Worm (Caenorhabditis elegans) whole organism, late embryonic: ENCODE measurements around the gene try-11.

ENCODE experiments used
- C08G9.2 ChIP-seq: sonication (generic microtip); optimal IDR thresholded peaks from 2 replicates; lab custom pipeline; 2016; ENCODE audit warnings: mild to moderate bottlenecking, missing genetic modification characterization, moderate library complexity, missing compliant biosample characterization
- C38D4.7 ChIP-seq: fragments of 200-800 bp; sonication (Bioruptor generic); optimal IDR thresholded peaks from 2 replicates; lab custom pipeline; 2018; ENCODE audit warnings: mild to moderate bottlenecking, missing genetic modification characterization, moderate library complexity, missing compliant biosample characterization
- K09A11.1 ChIP-seq: sonication (generic microtip); optimal IDR thresholded peaks from 2 replicates; lab custom pipeline; 2017; ENCODE audit warnings: antibody characterized with exemption, mild to moderate bottlenecking, missing genetic modification characterization, missing compliant biosample characterization; ENCODE audit not compliant: insufficient read depth
- ahr-1 ChIP-seq: sonication (generic microtip); optimal IDR thresholded peaks from 2 replicates; lab custom pipeline; 2016; ENCODE audit warnings: missing genetic modification characterization, missing compliant biosample characterization
- ama-1 ChIP-seq: fragments of 150-350 bp; optimal IDR thresholded peaks from 2 replicates; lab custom pipeline; 2014
- ceh-14 ChIP-seq: sonication (generic microtip); optimal IDR thresholded peaks from 2 replicates; lab custom pipeline; 2016; ENCODE audit warnings: missing genotype, missing genetic modification characterization, missing compliant biosample characterization
- ceh-18 ChIP-seq: sonication (generic microtip); optimal IDR thresholded peaks from 2 replicates; lab custom pipeline; 2016; ENCODE audit warnings: missing genetic modification characterization, missing compliant biosample characterization
- ceh-34 ChIP-seq: sonication (generic microtip); optimal IDR thresholded peaks from 2 replicates; lab custom pipeline; 2016; ENCODE audit warnings: mild to moderate bottlenecking, missing genetic modification characterization, missing compliant biosample characterization
- ceh-45 ChIP-seq: fragments of 200-800 bp; sonication (Bioruptor generic); IDR thresholded peaks from 2 replicates; pipeline ENCODE4 v1.3.6; 2022; ENCODE audit warnings: missing genetic modification reagents, missing genetic modification characterization, missing compliant biosample characterization
- ceh-48 ChIP-seq: sonication (generic microtip); optimal IDR thresholded peaks from 2 replicates; lab custom pipeline; 2016; ENCODE audit warnings: missing genetic modification characterization, inconsistent platforms, missing compliant biosample characterization
- ceh-6 ChIP-seq: fragments of 200-800 bp; sonication (Bioruptor generic); optimal IDR thresholded peaks from 2 replicates; lab custom pipeline; 2018; ENCODE audit warnings: mild to moderate bottlenecking, missing genetic modification characterization, missing compliant biosample characterization
- ets-4 ChIP-seq: sonication (generic microtip); optimal IDR thresholded peaks from 2 replicates; lab custom pipeline; 2016; ENCODE audit warnings: missing genetic modification characterization, missing compliant biosample characterization
- fkh-10 ChIP-seq: fragments of 150-350 bp; optimal IDR thresholded peaks from 2 replicates; lab custom pipeline; 2014; ENCODE audit warnings: missing biosample characterization, missing genetic modification reagents, missing genetic modification characterization
- fkh-6 ChIP-seq: sonication (generic microtip); optimal IDR thresholded peaks from 2 replicates; lab custom pipeline; 2016; ENCODE audit warnings: missing genetic modification characterization, missing compliant biosample characterization
- gmeb-2 ChIP-seq: sonication (generic microtip); optimal IDR thresholded peaks from 2 replicates; lab custom pipeline; 2016; ENCODE audit warnings: missing genetic modification characterization, inconsistent platforms, missing compliant biosample characterization
- hlh-13 ChIP-seq: fragments of 200-800 bp; sonication (Bioruptor generic); optimal IDR thresholded peaks from 2 replicates; lab custom pipeline; 2018; ENCODE audit warnings: mild to moderate bottlenecking, missing genetic modification characterization, missing compliant biosample characterization
- hlh-30 ChIP-seq: sonication (generic microtip); optimal IDR thresholded peaks from 2 replicates; lab custom pipeline; 2017; ENCODE audit warnings: antibody characterized with exemption, missing genetic modification characterization, missing compliant biosample characterization; ENCODE audit not compliant: insufficient read depth
- lim-6 ChIP-seq: sonication (generic microtip); optimal IDR thresholded peaks from 2 replicates; lab custom pipeline; 2016; ENCODE audit warnings: missing genetic modification characterization, missing compliant biosample characterization
- madf-2 ChIP-seq: sonication (generic microtip); optimal IDR thresholded peaks from 2 replicates; lab custom pipeline; 2017; ENCODE audit warnings: missing genetic modification characterization, missing compliant biosample characterization
- mec-3 ChIP-seq: sonication (generic microtip); optimal IDR thresholded peaks from 2 replicates; lab custom pipeline; 2016; ENCODE audit warnings: borderline replicate concordance, missing genetic modification characterization, missing compliant biosample characterization
- nfya-1 ChIP-seq: sonication (generic microtip); optimal IDR thresholded peaks from 2 replicates; lab custom pipeline; 2017; ENCODE audit warnings: missing genetic modification characterization, mild to moderate bottlenecking, missing compliant biosample characterization, antibody characterized with exemption, moderate library complexity
- nhr-232 ChIP-seq: sonication (generic microtip); optimal IDR thresholded peaks from 2 replicates; lab custom pipeline; 2016; ENCODE audit warnings: missing genetic modification characterization, missing compliant biosample characterization
- npax-4 ChIP-seq: sonication (generic microtip); optimal IDR thresholded peaks from 2 replicates; lab custom pipeline; 2016; ENCODE audit warnings: missing genetic modification characterization, missing compliant biosample characterization
- odd-2 ChIP-seq: sonication (generic microtip); optimal IDR thresholded peaks from 2 replicates; lab custom pipeline; 2017; ENCODE audit warnings: antibody characterized with exemption, mild to moderate bottlenecking, missing genetic modification characterization, missing compliant biosample characterization
- pat-9 ChIP-seq: fragments of 200-800 bp; sonication (Bioruptor generic); optimal IDR thresholded peaks from 2 replicates; lab custom pipeline; 2018; ENCODE audit warnings: mild to moderate bottlenecking, missing genetic modification characterization, moderate library complexity, missing compliant biosample characterization
- pha-2 ChIP-seq: sonication (generic microtip); optimal IDR thresholded peaks from 2 replicates; lab custom pipeline; 2017; ENCODE audit warnings: mild to moderate bottlenecking, missing genetic modification characterization, missing compliant biosample characterization
- pqm-1 ChIP-seq: sonication (generic microtip); optimal IDR thresholded peaks from 2 replicates; lab custom pipeline; 2016; ENCODE audit warnings: missing genetic modification characterization, missing compliant biosample characterization
- ref-2 ChIP-seq: sonication (generic microtip); optimal IDR thresholded peaks from 2 replicates; lab custom pipeline; 2016; ENCODE audit warnings: missing genetic modification characterization, missing compliant biosample characterization
- sox-2 ChIP-seq: fragments of 200-800 bp; sonication (Bioruptor generic); IDR thresholded peaks from 2 replicates; pipeline ENCODE4 v1.3.6; 2022; ENCODE audit warnings: missing genetic modification reagents, missing genetic modification characterization, missing compliant biosample characterization
- tbx-2 ChIP-seq: sonication (generic microtip); optimal IDR thresholded peaks from 2 replicates; lab custom pipeline; 2016; ENCODE audit warnings: missing genetic modification characterization, missing compliant biosample characterization
- ttx-3 ChIP-seq: sonication (generic microtip); optimal IDR thresholded peaks from 2 replicates; lab custom pipeline; 2016; ENCODE audit warnings: missing genetic modification reagents, missing genetic modification characterization, missing compliant biosample characterization
- unc-42 ChIP-seq: sonication (generic microtip); optimal IDR thresholded peaks from 2 replicates; lab custom pipeline; 2016; ENCODE audit warnings: missing genotype, missing genetic modification characterization, missing compliant biosample characterization
- unc-55 ChIP-seq: sonication (generic microtip); optimal IDR thresholded peaks from 2 replicates; lab custom pipeline; 2017; ENCODE audit warnings: missing biosample characterization, missing genetic modification reagents, missing genetic modification characterization
- unc-86 ChIP-seq: sonication (generic microtip); optimal IDR thresholded peaks from 2 replicates; lab custom pipeline; 2016; ENCODE audit warnings: missing genetic modification characterization, missing compliant biosample characterization
- ztf-16 ChIP-seq: sonication (generic microtip); optimal IDR thresholded peaks from 2 replicates; lab custom pipeline; 2017; ENCODE audit warnings: missing genetic modification characterization, missing compliant biosample characterization

try-11 gene

ce11 chrV:7480949-7481348, 29.4 kb downstream of the try-11 start, which contains the start of gene C18B10.6:
Gene C18B10.6, minus strand, starts transcription at chrV:7481049.
- TF ChIP-seq ref-2 (tag; lab: Kevin White, UChicago) (no peak), ceh-18 (tag; lab: Kevin White, UChicago) (no peak), unc-86 (tag; lab: Kevin White, UChicago) (no peak), pqm-1 (tag; lab: Kevin White, UChicago) (no peak), ceh-48 (tag; lab: Kevin White, UChicago) (no peak), ceh-6 (no peak), ama-1 (lab: Kevin White, UChicago) (no peak), hlh-13 (GFP tag; lab: Kevin White, UChicago) (no peak), hlh-30 (tag; lab: Kevin White, UChicago) (no peak), ceh-45 (GFP tag; lab: Robert Waterston, UW) (no peak), K09A11.1 (tag; lab: Kevin White, UChicago) (no peak), fkh-6 (no peak), ttx-3 (no peak), mec-3 (no peak), fkh-10 (no peak), nhr-232 (no peak), ceh-14 (tag; lab: Kevin White, UChicago) (no peak), madf-2 (tag; lab: Kevin White, UChicago) (no peak), C38D4.7 (GFP tag; lab: Kevin White, UChicago) (no peak), lim-6 (tag; lab: Kevin White, UChicago) (no peak)
- TF ChIP-seq, all 69 proteins: peak for 0

ce11 chrV:7485000-7485399, 33.5 kb downstream of the try-11 start, which contains the start of gene srbc-8:
Gene srbc-8, minus strand, starts transcription at chrV:7485100.
- no peak for TF ChIP-seq ets-4 (tag; lab: Kevin White, UChicago)
- no peak for TF ChIP-seq pha-2 (tag; lab: Kevin White, UChicago)
- TF ChIP-seq ceh-48 (tag; lab: Kevin White, UChicago): no peak
- TF ChIP-seq tbx-2 (tag; lab: Kevin White, UChicago): no peak
- TF ChIP-seq ahr-1 (tag; lab: Kevin White, UChicago): no peak
- no peak for TF ChIP-seq unc-86 (tag; lab: Kevin White, UChicago)
- TF ChIP-seq npax-4 (tag; lab: Kevin White, UChicago): no peak
- TF ChIP-seq madf-2 (tag; lab: Kevin White, UChicago): no peak

- TF ChIP-seq madf-2 (tag; lab: Kevin White, UChicago) (no peak), ref-2 (tag; lab: Kevin White, UChicago) (no peak), ahr-1 (tag; lab: Kevin White, UChicago) (no peak), unc-55 (GFP tag; lab: Kevin White, UChicago) (no peak), unc-42 (tag; lab: Kevin White, UChicago) (no peak), hlh-30 (tag; lab: Kevin White, UChicago) (no peak)
Observed at ce11 chrV:7487518-7487917, 36.0 kb downstream of the try-11 start, which contains the start of gene srbc-7. Gene srbc-7, minus strand, starts transcription at chrV:7487618.

ce11 chrV:7490340-7490739, 38.8 kb downstream of the try-11 start, which contains the start of gene srbc-9:
Gene srbc-9, minus strand, starts transcription at chrV:7490440.
- TF ChIP-seq ceh-34 (tag; lab: Kevin White, UChicago): no peak
- no peak for TF ChIP-seq gmeb-2 (tag; lab: Kevin White, UChicago)
- TF ChIP-seq tbx-2 (tag; lab: Kevin White, UChicago): no peak
- TF ChIP-seq nfya-1: no peak
- TF ChIP-seq sox-2 (GFP tag; lab: Robert Waterston, UW): no peak
- no peak for TF ChIP-seq pqm-1 (tag; lab: Kevin White, UChicago)
- no peak for TF ChIP-seq odd-2
- TF ChIP-seq ahr-1 (tag; lab: Kevin White, UChicago): no peak
- TF ChIP-seq fkh-10: no peak
- TF ChIP-seq ref-2 (tag; lab: Kevin White, UChicago): no peak
- TF ChIP-seq pat-9 (tag; lab: Kevin White, UChicago): no peak
- TF ChIP-seq ttx-3: no peak
- TF ChIP-seq C08G9.2: no peak
- TF ChIP-seq fkh-6: no peak
- no peak for TF ChIP-seq ztf-16 (tag; lab: Kevin White, UChicago)
- no peak for TF ChIP-seq unc-86 (tag; lab: Kevin White, UChicago)
- TF ChIP-seq ceh-6: no peak
